Fruit fly (Drosophila melanogaster) whole organism, adult: ENCODE results near the gene CG15199.

Experiments
- CG14711 ChIP-seq: fragments of 200-800 bp; sonication (Bioruptor generic); optimal IDR thresholded peaks from 2 replicates; lab custom pipeline; 2018; ENCODE audit warnings: missing biosample characterization, mild to moderate bottlenecking, missing genetic modification characterization, moderate library complexity
- Clk ChIP-seq: fragments of 200-800 bp; sonication (Bioruptor generic); optimal IDR thresholded peaks from 2 replicates; lab custom pipeline; 2017; ENCODE audit warnings: missing biosample characterization, missing genetic modification characterization
- Crg-1 ChIP-seq: fragments of 200-800 bp; sonication (Bioruptor generic); optimal IDR thresholded peaks from 2 replicates; lab custom pipeline; 2016; ENCODE audit warnings: missing biosample characterization, missing genetic modification characterization
- bab1 ChIP-seq: fragments of 200-800 bp; sonication (Bioruptor generic); optimal IDR thresholded peaks from 3 replicates; lab custom pipeline; 2019; ENCODE audit warnings: missing biosample characterization, mild to moderate bottlenecking, missing genetic modification characterization, moderate library complexity
- cnc ChIP-seq, 2 experiments: fragments of >200 bp; optimal IDR thresholded peaks; 2 replicates each; lab custom pipeline; 2017
- kay ChIP-seq: fragments of 200-800 bp; sonication (Bioruptor generic); peaks from one replicate; lab custom pipeline; 2016; ENCODE audit warnings: missing biosample characterization, missing genetic modification characterization, borderline replicate concordance

dm6 chrX:11124749-11125508 is 16.7 kb downstream of the CG15199 start, which contains the start of gene Rpt3:
- TF ChIP-seq Clk = no peak
- TF ChIP-seq bab1 (GFP tag; lab: Kevin White, UChicago) = no peak
- peak; percentile 86 to 97 for TF ChIP-seq cnc (optimal IDR thresholded peaks at IDR 0.05; lab: Kevin White, UChicago)
- peak; percentile 91 for TF ChIP-seq CG14711 (tag; lab: Kevin White, UChicago)
- TF ChIP-seq kay (GFP tag; lab: Kevin White, UChicago) = no peak
- no peak for TF ChIP-seq Crg-1 (GFP tag; lab: Kevin White, UChicago)
